Worm (Caenorhabditis elegans) whole organism, young adult: ENCODE data around the gene C27F2.7.

ENCODE experiments used
- B0035.1 ChIP-seq: sonication (generic microtip); optimal IDR thresholded peaks from 2 replicates; lab custom pipeline; 2016; ENCODE audit warnings: missing genetic modification characterization, mild to moderate bottlenecking, missing compliant biosample characterization, missing genotype, missing genetic modification reagents
- B0336.3 ChIP-seq: fragments of 200-800 bp; sonication (Bioruptor generic); IDR thresholded peaks from 2 replicates; pipeline ENCODE4 v1.3.6; 2022; ENCODE audit warnings: missing genetic modification characterization, missing compliant biosample characterization
- C17E4.6 ChIP-seq: fragments of 200-800 bp; sonication (Bioruptor generic); IDR thresholded peaks from 2 replicates; pipeline ENCODE4 v1.3.6; 2022; ENCODE audit warnings: missing genetic modification reagents, missing genetic modification characterization, missing compliant biosample characterization
- D2030.7 ChIP-seq: fragments of 200-800 bp; sonication (Bioruptor generic); IDR thresholded peaks from 2 replicates; pipeline ENCODE4 v1.3.6; 2022; ENCODE audit warnings: missing genetic modification reagents, missing genetic modification characterization, missing compliant biosample characterization
- F23B12.7 ChIP-seq: sonication (generic microtip); optimal IDR thresholded peaks from 2 replicates; lab custom pipeline; 2017; ENCODE audit warnings: missing genetic modification characterization, mild to moderate bottlenecking, missing compliant biosample characterization, antibody characterized with exemption, moderate library complexity; ENCODE audit not compliant: insufficient read depth
- K11D2.4 ChIP-seq: fragments of 200-800 bp; sonication (Bioruptor generic); IDR thresholded peaks from 2 replicates; pipeline ENCODE4 v1.3.6; 2022; ENCODE audit warnings: missing genetic modification reagents, missing genetic modification characterization, missing compliant biosample characterization
- K12H6.12 ChIP-seq: fragments of 200-800 bp; sonication (Bioruptor generic); optimal IDR thresholded peaks from 2 replicates; lab custom pipeline; 2018; ENCODE audit warnings: mild to moderate bottlenecking, missing genetic modification characterization, missing compliant biosample characterization
- Y56A3A.18 ChIP-seq: fragments of 200-800 bp; sonication (Bioruptor generic); IDR thresholded peaks from 2 replicates; pipeline ENCODE4 v1.3.6; 2022; ENCODE audit warnings: missing genetic modification reagents, missing genetic modification characterization, missing compliant biosample characterization
- Y67H2A.10 ChIP-seq: fragments of 200-800 bp; sonication (Bioruptor generic); conservative IDR thresholded peaks from 2 replicates; pipeline ENCODE4 v1.3.6; 2022; ENCODE audit warnings: missing genetic modification reagents, missing genetic modification characterization, missing compliant biosample characterization
- ZK185.1 ChIP-seq: sonication (generic microtip); optimal IDR thresholded peaks from 2 replicates; lab custom pipeline; 2016; ENCODE audit warnings: mild to moderate bottlenecking, missing genetic modification characterization, missing compliant biosample characterization; ENCODE audit not compliant: poor library complexity, severe bottlenecking
- ama-1 ChIP-seq, 3 experiments: fragments of 150-350 bp in 1 of 3; sonication (generic microtip) in 2 of 3; optimal IDR thresholded peaks; 2 replicates each; lab custom pipeline; 2014 to 2018; ENCODE audit warnings: missing biosample characterization in 2 of 3, missing genetic modification characterization in 2 of 3, missing genetic modification reagents in 2 of 3
- attf-3 ChIP-seq: fragments of 200-800 bp; sonication (Bioruptor generic); conservative IDR thresholded peaks from 2 replicates; pipeline ENCODE4 v1.3.6; 2022; ENCODE audit warnings: missing genetic modification reagents, missing genetic modification characterization, missing compliant biosample characterization
- attf-5 ChIP-seq: fragments of 200-800 bp; sonication (Bioruptor generic); optimal IDR thresholded peaks from 2 replicates; lab custom pipeline; 2018; ENCODE audit warnings: mild to moderate bottlenecking, missing genetic modification characterization, missing compliant biosample characterization
- attf-6 ChIP-seq: fragments of 200-800 bp; sonication (Bioruptor generic); IDR thresholded peaks from 2 replicates; pipeline ENCODE4 v1.3.6; 2022; ENCODE audit warnings: missing genetic modification reagents, missing genetic modification characterization, missing compliant biosample characterization
- bed-1 ChIP-seq: fragments of 200-800 bp; sonication (Bioruptor generic); IDR thresholded peaks from 2 replicates; pipeline ENCODE4 v1.3.6; 2022; ENCODE audit warnings: missing genetic modification reagents, missing genetic modification characterization, missing compliant biosample characterization
- cebp-1 ChIP-seq, 2 experiments: fragments of 200-800 bp in 1 of 2; sonication (Bioruptor generic) in 1 of 2; sonication (generic microtip) in 1 of 2; IDR thresholded peaks in 1 of 2; optimal IDR thresholded peaks in 1 of 2; 2 replicates each; pipeline versions ENCODE4 v1.3.6 to Lab custom; 2017 to 2022; ENCODE audit warnings: missing compliant biosample characterization in 2 of 2, missing genetic modification characterization in 2 of 2, mild to moderate bottlenecking in 1 of 2, missing genetic modification reagents in 1 of 2, moderate library complexity in 1 of 2
- ceh-100 ChIP-seq: fragments of 200-800 bp; sonication (Bioruptor generic); IDR thresholded peaks from 2 replicates; pipeline ENCODE4 v1.3.6; 2022; ENCODE audit warnings: missing genetic modification reagents, missing genetic modification characterization, missing compliant biosample characterization
- ceh-27 ChIP-seq: fragments of 200-800 bp; sonication (Bioruptor generic); optimal IDR thresholded peaks from 2 replicates; lab custom pipeline; 2018; ENCODE audit warnings: mild to moderate bottlenecking, missing genetic modification characterization, moderate library complexity, missing compliant biosample characterization
- ceh-58 ChIP-seq: fragments of 200-800 bp; sonication (Bioruptor generic); IDR thresholded peaks from 2 replicates; pipeline ENCODE4 v1.3.6; 2022; ENCODE audit warnings: missing genetic modification characterization, missing compliant biosample characterization
- ceh-79 ChIP-seq: sonication (generic microtip); optimal IDR thresholded peaks from 2 replicates; lab custom pipeline; 2017; ENCODE audit warnings: mild to moderate bottlenecking, missing genetic modification characterization, missing compliant biosample characterization
- dox-1 ChIP-seq: fragments of 200-800 bp; sonication (Bioruptor generic); IDR thresholded peaks from 2 replicates; pipeline ENCODE4 v1.3.6; 2022; ENCODE audit warnings: missing genetic modification reagents, missing genetic modification characterization, missing compliant biosample characterization
- dpff-1 ChIP-seq: sonication (generic microtip); optimal IDR thresholded peaks from 2 replicates; lab custom pipeline; 2017; ENCODE audit warnings: mild to moderate bottlenecking, missing genetic modification characterization, missing compliant biosample characterization
- egl-44 ChIP-seq: fragments of 200-800 bp; sonication (Bioruptor generic); IDR thresholded peaks from 2 replicates; pipeline ENCODE4 v1.3.6; 2022; ENCODE audit warnings: missing genetic modification reagents, missing genetic modification characterization, missing compliant biosample characterization
- ekl-4 ChIP-seq: fragments of 200-800 bp; sonication (Bioruptor generic); IDR thresholded peaks from 2 replicates; pipeline ENCODE4 v1.3.6; 2022; ENCODE audit warnings: missing genetic modification reagents, missing genetic modification characterization, missing compliant biosample characterization
- ets-4 ChIP-seq: fragments of 200-800 bp; sonication (Bioruptor generic); optimal IDR thresholded peaks from 2 replicates; lab custom pipeline; 2018; ENCODE audit warnings: mild to moderate bottlenecking, missing genetic modification characterization, missing compliant biosample characterization
- fkh-3 ChIP-seq: sonication (generic microtip); optimal IDR thresholded peaks from 2 replicates; lab custom pipeline; 2016; ENCODE audit warnings: mild to moderate bottlenecking, missing genetic modification characterization, missing compliant biosample characterization
- hsf-1 ChIP-seq: fragments of 200-800 bp; sonication (Bioruptor generic); IDR thresholded peaks from 2 replicates; pipeline ENCODE4 v1.3.6; 2022; ENCODE audit warnings: missing genetic modification reagents, missing genetic modification characterization, missing compliant biosample characterization
- let-526 ChIP-seq: fragments of 200-800 bp; sonication (Bioruptor generic); IDR thresholded peaks from 2 replicates; pipeline ENCODE4 v1.3.6; 2022; ENCODE audit warnings: missing genetic modification reagents, missing genetic modification characterization, missing compliant biosample characterization
- let-607 ChIP-seq, 2 experiments: fragments of 200-800 bp in 1 of 2; sonication (Bioruptor generic) in 1 of 2; sonication (generic microtip) in 1 of 2; optimal IDR thresholded peaks; 2 replicates each; lab custom pipeline; 2016 to 2018; ENCODE audit warnings: mild to moderate bottlenecking in 2 of 2, missing compliant biosample characterization in 2 of 2, missing genetic modification characterization in 2 of 2, moderate library complexity in 2 of 2, missing genotype in 1 of 2
- lin-35 ChIP-seq, 3 experiments: fragments of 150-350 bp in 2 of 3; sonication (generic microtip) in 1 of 3; optimal IDR thresholded peaks; 2 replicates each; lab custom pipeline; 2014 to 2018; ENCODE audit warnings: missing biosample characterization in 3 of 3, missing genetic modification characterization in 3 of 3, missing genetic modification reagents in 3 of 3
- lin-40 ChIP-seq: sonication (generic microtip); optimal IDR thresholded peaks from 2 replicates; lab custom pipeline; 2016; ENCODE audit warnings: missing genetic modification characterization, mild to moderate bottlenecking, missing compliant biosample characterization, missing genotype, missing genetic modification reagents
- madf-6 ChIP-seq: fragments of 200-800 bp; sonication (Bioruptor generic); IDR thresholded peaks from 2 replicates; pipeline ENCODE4 v1.3.6; 2022; ENCODE audit warnings: missing genetic modification reagents, missing genetic modification characterization, missing compliant biosample characterization
- mcd-1 ChIP-seq: fragments of 200-800 bp; sonication (Bioruptor generic); IDR thresholded peaks from 2 replicates; pipeline ENCODE4 v1.3.6; 2022; ENCODE audit warnings: missing genetic modification reagents, missing genetic modification characterization, missing compliant biosample characterization
- mes-4 ChIP-seq: sonication (generic microtip); optimal IDR thresholded peaks from 2 replicates; lab custom pipeline; 2016; ENCODE audit warnings: missing genotype, missing genetic modification characterization, missing compliant biosample characterization
- nhr-80 ChIP-seq: sonication (generic microtip); optimal IDR thresholded peaks from 2 replicates; lab custom pipeline; 2016; ENCODE audit warnings: missing genetic modification characterization, missing compliant biosample characterization
- pbrm-1 ChIP-seq: fragments of 200-800 bp; sonication (Bioruptor generic); IDR thresholded peaks from 2 replicates; pipeline ENCODE4 v1.3.6; 2022; ENCODE audit warnings: missing genetic modification reagents, missing genetic modification characterization, missing compliant biosample characterization
- repo-1 ChIP-seq: sonication (generic microtip); optimal IDR thresholded peaks from 2 replicates; lab custom pipeline; 2017; ENCODE audit warnings: mild to moderate bottlenecking, missing genetic modification characterization, missing compliant biosample characterization
- snpc-1.3 ChIP-seq: sonication (generic microtip); optimal IDR thresholded peaks from 2 replicates; lab custom pipeline; 2017; ENCODE audit warnings: missing genetic modification characterization, mild to moderate bottlenecking, missing compliant biosample characterization, antibody characterized with exemption, moderate library complexity, missing genotype, missing genetic modification reagents; ENCODE audit not compliant: insufficient read depth
- snpc-4 ChIP-seq, 5 experiments: fragments of 150-350 bp in 1 of 5; sonication (generic microtip) in 4 of 5; optimal IDR thresholded peaks; 2 replicates each; lab custom pipeline; 2014 to 2018; ENCODE audit warnings: missing genetic modification characterization in 5 of 5, missing biosample characterization in 3 of 5, antibody characterized with exemption in 2 of 5, mild to moderate bottlenecking in 2 of 5, missing compliant biosample characterization in 2 of 5, missing genotype in 2 of 5, moderate library complexity in 2 of 5, missing genetic modification reagents in 1 of 5
- sptf-2 ChIP-seq: fragments of 200-800 bp; sonication (Bioruptor generic); optimal IDR thresholded peaks from 2 replicates; lab custom pipeline; 2018; ENCODE audit warnings: mild to moderate bottlenecking, missing genetic modification characterization, missing compliant biosample characterization
- tbp1 ChIP-seq: fragments of 200-800 bp; sonication (Bioruptor generic); optimal IDR thresholded peaks from 2 replicates; lab custom pipeline; 2018; ENCODE audit warnings: mild to moderate bottlenecking, missing genetic modification characterization, missing compliant biosample characterization
- unc-62 ChIP-seq: fragments of 150-350 bp; optimal IDR thresholded peaks from 2 replicates; lab custom pipeline; 2014; ENCODE audit warnings: missing biosample characterization, missing genetic modification reagents, missing genetic modification characterization
- zfh-2 ChIP-seq: fragments of 200-800 bp; sonication (Bioruptor generic); conservative IDR thresholded peaks from 2 replicates; pipeline ENCODE4 v1.3.6; 2022; ENCODE audit warnings: missing genetic modification reagents, missing genetic modification characterization, missing compliant biosample characterization
- ztf-18 ChIP-seq: sonication (generic microtip); optimal IDR thresholded peaks from 2 replicates; lab custom pipeline; 2016; ENCODE audit warnings: missing genotype, mild to moderate bottlenecking, missing genetic modification characterization, missing compliant biosample characterization
- ztf-26 ChIP-seq: sonication (generic microtip); optimal IDR thresholded peaks from 2 replicates; lab custom pipeline; 2017; ENCODE audit warnings: missing genetic modification characterization, missing compliant biosample characterization
- ztf-28 ChIP-seq: fragments of 200-800 bp; sonication (Bioruptor generic); IDR thresholded peaks from 2 replicates; pipeline ENCODE4 v1.3.6; 2022; ENCODE audit warnings: missing genetic modification reagents, missing genetic modification characterization, missing compliant biosample characterization

The C27F2.7 gene

ce11 chrIII:5013915-5014346, 29.6 kb upstream of the C27F2.7 start:
- 0 out of 2 replicates have a peak, but pooled peaks have one; percentile 8 for TF ChIP-seq ceh-100 (GFP tag; lab: Robert Waterston, UW)
- no peak for TF ChIP-seq ama-1 (optimal IDR thresholded peaks at IDR 0.05; lab: Kevin White, UChicago)
- no peak for TF ChIP-seq ama-1 (GFP tag; optimal IDR thresholded peaks at IDR 0.05; lab: Kevin White, UChicago)
- peak; percentile 86 for TF ChIP-seq lin-40 (tag; lab: Kevin White, UChicago)
- no peak for TF ChIP-seq ceh-79 (tag; lab: Kevin White, UChicago)
- TF ChIP-seq ekl-4 (GFP tag; lab: Robert Waterston, UW), result peak; percentile 77; the same call in 1 of the 2 replicates
- peak; percentile 60 to 66 for TF ChIP-seq let-607 (tag; optimal IDR thresholded peaks at IDR 0.05; lab: Kevin White, UChicago)
- 0 out of 2 replicates have a peak, but pooled peaks have one; percentile 49 for TF ChIP-seq let-526 (GFP tag; lab: Robert Waterston, UW)
- peak; percentile 92 for TF ChIP-seq K12H6.12 (tag; lab: Kevin White, UChicago)
- TF ChIP-seq ceh-58 (GFP tag; lab: Robert Waterston, UW), result no peak
- peak; percentile 55; the same call in 1 of the 2 replicates for TF ChIP-seq pbrm-1 (GFP tag; lab: Robert Waterston, UW)
- peak; percentile 78 for TF ChIP-seq F23B12.7
- TF ChIP-seq ztf-28 (GFP tag; lab: Robert Waterston, UW), result no peak
- peak; percentile 84 for TF ChIP-seq dox-1 (GFP tag; lab: Robert Waterston, UW)
- TF ChIP-seq D2030.7, result no peak
- peak; percentile 76 for TF ChIP-seq ztf-26 (tag; lab: Kevin White, UChicago)
- peak; percentile 24 for TF ChIP-seq B0035.1
- TF ChIP-seq unc-62 (GFP tag; lab: Kevin White, UChicago), result no peak
- 0 out of 2 replicates have a peak, but pooled peaks have one; percentile 39 for TF ChIP-seq K11D2.4 (GFP tag; lab: Robert Waterston, UW)
- TF ChIP-seq attf-6 (GFP tag; lab: Robert Waterston, UW), result no peak
- TF ChIP-seq attf-3 (GFP tag; lab: Robert Waterston, UW), result no peak
- TF ChIP-seq mcd-1 (GFP tag; lab: Robert Waterston, UW), result peak; percentile 62
- peak; percentile 86 for TF ChIP-seq attf-5 (GFP tag; lab: Kevin White, UChicago)
- no peak for TF ChIP-seq snpc-1.3 (tag; lab: Kevin White, UChicago)
- peak; percentile 0 for TF ChIP-seq repo-1
- TF ChIP-seq sptf-2 (GFP tag; lab: Kevin White, UChicago), result no peak
- peak; percentile 66; the same call in 1 of the 2 replicates for TF ChIP-seq C17E4.6 (GFP tag; lab: Robert Waterston, UW)
- TF ChIP-seq madf-6, result no peak
- peak; percentile 52; the same call in 1 of the 2 replicates for TF ChIP-seq Y56A3A.18
- TF ChIP-seq bed-1 (GFP tag; lab: Robert Waterston, UW), result no peak
- no peak for TF ChIP-seq dpff-1 (tag; lab: Kevin White, UChicago)
- TF ChIP-seq fkh-3 (tag; lab: Kevin White, UChicago), result no peak
- TF ChIP-seq B0336.3 (GFP tag; lab: Robert Waterston, UW), result peak; percentile 78
- no peak for TF ChIP-seq ets-4 (GFP tag; lab: Kevin White, UChicago)
- TF ChIP-seq hsf-1 (GFP tag; lab: Robert Waterston, UW), result no peak
- peak; percentile 84 for TF ChIP-seq nhr-80 (tag; lab: Kevin White, UChicago)
- TF ChIP-seq lin-35 (GFP tag; optimal IDR thresholded peaks at IDR 0.05; lab: Kevin White, UChicago), result peak in 1 of 3 experiments; percentile 73
- TF ChIP-seq mes-4 (tag; lab: Kevin White, UChicago), result no peak
- TF ChIP-seq snpc-4 (GFP tag; optimal IDR thresholded peaks at IDR 0.05; lab: Kevin White, UChicago), result no peak
- TF ChIP-seq snpc-4 (tag; optimal IDR thresholded peaks at IDR 0.05; lab: Kevin White, UChicago), result peak; percentile 14 to 63 (median 37)
- peak; percentile 96 for TF ChIP-seq zfh-2 (GFP tag; lab: Robert Waterston, UW)
- TF ChIP-seq tbp1 (GFP tag; lab: Kevin White, UChicago), result peak; percentile 55
- TF ChIP-seq ztf-18, result peak; percentile 84
- TF ChIP-seq egl-44 (GFP tag; lab: Robert Waterston, UW), result no peak
- TF ChIP-seq ceh-27 (GFP tag; lab: Kevin White, UChicago), result peak; percentile 78
- peak; percentile 41; the same call in 1 of the 2 replicates for TF ChIP-seq cebp-1 (GFP tag; IDR thresholded peaks at IDR 0.05; lab: Robert Waterston, UW)
- TF ChIP-seq cebp-1 (tag; optimal IDR thresholded peaks at IDR 0.05; lab: Kevin White, UChicago), result peak; percentile 83
- TF ChIP-seq Y67H2A.10 (GFP tag; lab: Robert Waterston, UW), result 0 out of 2 replicates have a peak, but pooled peaks have one; percentile 30
- TF ChIP-seq ZK185.1 (tag; lab: Kevin White, UChicago), result peak; percentile 86
